Fruit fly (Drosophila melanogaster): ENCODE data around the gene IM33.
A peak's percentile ranks its signal among the peaks of the same experiment; 100 is the strongest.

Gene IM33

dm6 chr2L:3696438-3696837 is at the start of gene IM33:
TSS of gene IM33 (minus strand) at chr2L:3696658.
- no peak for TF ChIP-seq Pif1A (GFP tag; optimal IDR thresholded peaks at IDR 0.05)
- no peak for TF ChIP-seq EcR (GFP tag; optimal IDR thresholded peaks at IDR 0.05)
- TF ChIP-seq gl (tag; optimal IDR thresholded peaks at IDR 0.05) = no peak
- TF ChIP-seq CG17806 (tag; optimal IDR thresholded peaks at IDR 0.05) = no peak
- TF ChIP-seq CG9948 (tag; optimal IDR thresholded peaks at IDR 0.05) = no peak
- TF ChIP-seq CG8301 (tag; optimal IDR thresholded peaks at IDR 0.05) = no peak
- no peak for TF ChIP-seq D1 (tag; optimal IDR thresholded peaks at IDR 0.05)
- no peak for TF ChIP-seq CG15710 (tag; optimal IDR thresholded peaks at IDR 0.05)
- no peak for TF ChIP-seq CG12605 (GFP tag; IDR thresholded peaks at IDR 0.05)

DNA sequence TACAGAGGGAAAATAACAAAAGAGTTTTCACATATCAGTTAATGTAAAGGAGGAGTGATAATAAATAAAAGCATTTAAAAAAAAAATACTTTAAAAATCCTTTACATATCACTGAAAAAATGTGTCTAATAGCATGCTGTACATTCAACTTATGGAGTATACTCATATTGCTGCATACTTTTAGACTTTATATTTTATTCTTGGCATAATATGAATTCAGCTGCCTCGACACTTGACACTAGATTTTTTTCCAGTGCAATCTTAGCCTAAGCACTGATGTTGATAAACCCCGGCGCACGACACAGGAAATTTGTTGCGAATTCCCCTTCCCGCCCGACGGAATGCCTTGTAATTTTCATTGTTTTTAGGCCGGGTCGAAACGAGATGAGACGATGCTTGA is 44.0 kb upstream of the IM33 start:
- no peak for TF ChIP-seq CG12605 (GFP tag; IDR thresholded peaks at IDR 0.05)
- no peak for TF ChIP-seq gl (tag; optimal IDR thresholded peaks at IDR 0.05)
- no peak for TF ChIP-seq fd96Ca (GFP tag; IDR thresholded peaks at IDR 0.05)
- TF ChIP-seq D1 (tag; optimal IDR thresholded peaks at IDR 0.05) = no peak
- no peak for TF ChIP-seq CG32121 (GFP tag; IDR thresholded peaks at IDR 0.05)
- no peak for TF ChIP-seq Pif1B (GFP tag; optimal IDR thresholded peaks at IDR 0.05)
- TF ChIP-seq CG15710 (tag; optimal IDR thresholded peaks at IDR 0.05) = no peak
- no peak for TF ChIP-seq EcR (GFP tag; optimal IDR thresholded peaks at IDR 0.05)
- no peak for TF ChIP-seq CG8159 (tag; optimal IDR thresholded peaks at IDR 0.05)
- TF ChIP-seq rn (GFP tag; IDR thresholded peaks at IDR 0.05) = no peak
- no peak for TF ChIP-seq CG13204 (GFP tag; optimal IDR thresholded peaks at IDR 0.05)
- TF ChIP-seq CG34367 (tag; optimal IDR thresholded peaks at IDR 0.05) = no peak
- no peak for TF ChIP-seq CG9948 (tag; optimal IDR thresholded peaks at IDR 0.05)
- TF ChIP-seq CG8301 (tag; optimal IDR thresholded peaks at IDR 0.05) = no peak
- TF ChIP-seq Snoo (tag; optimal IDR thresholded peaks at IDR 0.05) = no peak
- TF ChIP-seq CG14655 (GFP tag; optimal IDR thresholded peaks at IDR 0.05) = no peak
- no peak for TF ChIP-seq Pif1A (GFP tag; optimal IDR thresholded peaks at IDR 0.05)

- TF ChIP-seq Pif1A (GFP tag; optimal IDR thresholded peaks at IDR 0.05) (peak; percentile 3), rn (GFP tag; IDR thresholded peaks at IDR 0.05) (no peak), fd96Ca (GFP tag; IDR thresholded peaks at IDR 0.05) (no peak), CG15710 (tag; optimal IDR thresholded peaks at IDR 0.05) (no peak), gl (tag; optimal IDR thresholded peaks at IDR 0.05) (no peak), EcR (GFP tag; optimal IDR thresholded peaks at IDR 0.05) (no peak), CG8301 (tag; optimal IDR thresholded peaks at IDR 0.05) (peak; percentile 39), CG13204 (GFP tag; optimal IDR thresholded peaks at IDR 0.05) (no peak), Snoo (tag; optimal IDR thresholded peaks at IDR 0.05) (no peak), Ets98B (GFP tag; IDR thresholded peaks at IDR 0.05) (no peak), CG32121 (GFP tag; IDR thresholded peaks at IDR 0.05) (no peak), D1 (tag; optimal IDR thresholded peaks at IDR 0.05) (no peak), CG34367 (tag; optimal IDR thresholded peaks at IDR 0.05) (no peak), Pif1B (GFP tag; optimal IDR thresholded peaks at IDR 0.05) (peak; percentile 9), CG10348 (GFP tag; IDR thresholded peaks at IDR 0.05) (no peak), CG9948 (tag; optimal IDR thresholded peaks at IDR 0.05) (peak; percentile 24), CG8159 (tag; optimal IDR thresholded peaks at IDR 0.05) (peak; percentile 28), CG14655 (GFP tag; optimal IDR thresholded peaks at IDR 0.05) (peak; percentile 44), CG12605 (GFP tag; IDR thresholded peaks at IDR 0.05) (no peak)
Observed at dm6 chr2L:3737682-3738081, 41.2 kb upstream of the IM33 start.

- TF ChIP-seq Pif1B (GFP tag; optimal IDR thresholded peaks at IDR 0.05) (no peak), CG15710 (tag; optimal IDR thresholded peaks at IDR 0.05) (peak; percentile 30), Snoo (tag; optimal IDR thresholded peaks at IDR 0.05) (no peak), Pif1A (GFP tag; optimal IDR thresholded peaks at IDR 0.05) (no peak), CG13204 (GFP tag; optimal IDR thresholded peaks at IDR 0.05) (peak; percentile 12), CG14655 (GFP tag; optimal IDR thresholded peaks at IDR 0.05) (peak; percentile 50), CG12605 (GFP tag; IDR thresholded peaks at IDR 0.05) (no peak), CG32121 (GFP tag; IDR thresholded peaks at IDR 0.05) (peak; percentile 21; the same call in 1 of the 2 replicates), fd96Ca (GFP tag; IDR thresholded peaks at IDR 0.05) (no peak), rn (GFP tag; IDR thresholded peaks at IDR 0.05) (no peak), gl (tag; optimal IDR thresholded peaks at IDR 0.05) (no peak), CG8301 (tag; optimal IDR thresholded peaks at IDR 0.05) (peak; percentile 36), CG9948 (tag; optimal IDR thresholded peaks at IDR 0.05) (peak; percentile 39), CG34367 (tag; optimal IDR thresholded peaks at IDR 0.05) (no peak), CG10348 (GFP tag; IDR thresholded peaks at IDR 0.05) (no peak), CG4496 (GFP tag; IDR thresholded peaks at IDR 0.05) (0 out of 3 replicates have a peak, but pooled peaks have one; percentile 39), CG17806 (tag; optimal IDR thresholded peaks at IDR 0.05) (no peak), CG8159 (tag; optimal IDR thresholded peaks at IDR 0.05) (peak; percentile 53), Ets98B (GFP tag; IDR thresholded peaks at IDR 0.05) (no peak), D1 (tag; optimal IDR thresholded peaks at IDR 0.05) (no peak), EcR (GFP tag; optimal IDR thresholded peaks at IDR 0.05) (no peak)
Observed at dm6 chr2L:3737003-3737662, 40.7 kb upstream of the IM33 start.

dm6 chr2L:3731055-3731454 is 34.6 kb upstream of the IM33 start:
- peak; percentile 31; the same call in 1 of the 2 replicates for TF ChIP-seq CG32121 (GFP tag; IDR thresholded peaks at IDR 0.05)
- TF ChIP-seq Pif1A (GFP tag; optimal IDR thresholded peaks at IDR 0.05) = no peak
- peak; percentile 70 for TF ChIP-seq CG14655 (GFP tag; optimal IDR thresholded peaks at IDR 0.05)
- TF ChIP-seq CG8301 (tag; optimal IDR thresholded peaks at IDR 0.05) = peak; percentile 72
- no peak for TF ChIP-seq Snoo (tag; optimal IDR thresholded peaks at IDR 0.05)
- peak; percentile 13; the same call in 1 of the 2 replicates for TF ChIP-seq Ets98B (GFP tag; IDR thresholded peaks at IDR 0.05)
- TF ChIP-seq CG13204 (GFP tag; optimal IDR thresholded peaks at IDR 0.05) = no peak
- no peak for TF ChIP-seq EcR (GFP tag; optimal IDR thresholded peaks at IDR 0.05)
- no peak for TF ChIP-seq CG9948 (tag; optimal IDR thresholded peaks at IDR 0.05)
- no peak for TF ChIP-seq CG4496 (GFP tag; IDR thresholded peaks at IDR 0.05)
- TF ChIP-seq CG15710 (tag; optimal IDR thresholded peaks at IDR 0.05) = no peak
- TF ChIP-seq fd96Ca (GFP tag; IDR thresholded peaks at IDR 0.05) = no peak
- no peak for TF ChIP-seq rn (GFP tag; IDR thresholded peaks at IDR 0.05)

Data from whole organism, pupa.